Worm (Caenorhabditis elegans) whole organism, L4 larva: ENCODE measurements around the gene hst-1.

Experiments used
- R02D3.7 ChIP-seq: fragments of 150-350 bp; sonication (generic microtip); optimal IDR thresholded peaks from 3 replicates; lab custom pipeline; 2014; ENCODE audit warnings: missing biosample characterization, missing genetic modification characterization
- ZK546.5 ChIP-seq, 2 experiments: sonication (generic microtip); optimal IDR thresholded peaks; 2 replicates each; lab custom pipeline; 2017; ENCODE audit warnings: missing biosample characterization in 2 of 2, missing genetic modification characterization in 2 of 2
- ama-1 ChIP-seq: fragments of 150-350 bp; optimal IDR thresholded peaks from 2 replicates; lab custom pipeline; 2014; ENCODE audit warnings: inconsistent platforms, mixed read lengths
- hlh-30 ChIP-seq: sonication (generic microtip); optimal IDR thresholded peaks from 2 replicates; lab custom pipeline; 2017; ENCODE audit warnings: antibody characterized with exemption, mild to moderate bottlenecking, missing genetic modification characterization, missing compliant biosample characterization; ENCODE audit not compliant: insufficient read depth
- lin-15B ChIP-seq: fragments of 150-350 bp; sonication (generic microtip); optimal IDR thresholded peaks from 3 replicates; lab custom pipeline; 2014; ENCODE audit warnings: missing biosample characterization, missing genetic modification characterization
- mxl-2 ChIP-seq: fragments of 200-800 bp; sonication (Bioruptor generic); conservative IDR thresholded peaks from 2 replicates; pipeline ENCODE4 v1.3.6; 2022; ENCODE audit warnings: missing genetic modification reagents, missing genetic modification characterization, missing compliant biosample characterization
- nhr-11 ChIP-seq: fragments of 150-350 bp; optimal IDR thresholded peaks from 2 replicates; lab custom pipeline; 2014; ENCODE audit warnings: missing biosample characterization, missing genetic modification characterization
- nhr-6 ChIP-seq: fragments of 150-350 bp; optimal IDR thresholded peaks from 2 replicates; lab custom pipeline; 2014; ENCODE audit warnings: missing biosample characterization, missing genetic modification characterization
- vab-7 ChIP-seq: fragments of 200-800 bp; sonication (Bioruptor generic); IDR thresholded peaks from 2 replicates; pipeline ENCODE4 v1.3.6; 2022; ENCODE audit warnings: missing genetic modification reagents, missing genetic modification characterization, missing compliant biosample characterization
- zag-1 ChIP-seq: fragments of 150-350 bp; optimal IDR thresholded peaks from 2 replicates; lab custom pipeline; 2014; ENCODE audit warnings: missing biosample characterization, missing genetic modification characterization

DNA sequence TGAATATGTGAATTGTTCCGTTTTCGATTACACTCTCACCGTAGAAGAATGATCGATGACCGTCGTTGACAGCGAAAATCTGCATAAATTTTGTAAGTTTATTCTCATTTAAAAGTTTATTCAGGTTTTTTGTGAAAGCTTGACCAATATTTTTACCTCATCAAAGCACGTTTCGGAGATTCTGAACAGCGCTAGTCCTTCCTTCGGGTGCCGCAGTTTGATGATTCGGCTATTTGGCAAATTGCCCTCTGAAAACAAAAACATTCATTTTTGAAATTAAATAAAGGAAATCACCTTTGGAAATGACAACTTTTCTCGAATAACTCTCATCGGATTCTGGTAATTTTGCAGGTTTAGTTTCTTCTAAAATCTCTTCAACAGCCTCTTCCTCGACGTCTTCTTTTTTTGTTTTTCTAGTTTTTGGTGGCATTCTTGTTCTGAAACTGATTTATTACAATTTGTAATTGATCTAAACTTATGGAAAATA lies 49.7 kb upstream of the hst-1 start, which contains the start of gene F21D5.6:
- TF ChIP-seq hlh-30 (tag; lab: Kevin White, UChicago) (no peak), ama-1 (lab: Kevin White, UChicago) (no peak), zag-1 (tag; lab: Kevin White, UChicago) (no peak), R02D3.7 (tag; lab: Kevin White, UChicago) (no peak), vab-7 (GFP tag; lab: Robert Waterston, UW) (no peak), mxl-2 (GFP tag; lab: Robert Waterston, UW) (no peak), lin-15B (no peak), ZK546.5 (tag; optimal IDR thresholded peaks at IDR 0.05; lab: Kevin White, UChicago) (no peak), nhr-11 (no peak), nhr-6 (tag; lab: Kevin White, UChicago) (no peak)
